Worm (Caenorhabditis elegans): ENCODE measurements around the gene R05G6.10.

ce11 chrIV:7586972-7587371, 44.6 kb upstream of the R05G6.10 start:
- TF ChIP-seq aly-2 (tag; optimal IDR thresholded peaks at IDR 0.05) (no peak), F13H6.1 (tag; optimal IDR thresholded peaks at IDR 0.05) (no peak), ama-1 (optimal IDR thresholded peaks at IDR 0.05) (no peak), unc-39 (tag; optimal IDR thresholded peaks at IDR 0.05) (no peak), nhr-12 (tag; optimal IDR thresholded peaks at IDR 0.05) (no peak)
